Worm (Caenorhabditis elegans): ENCODE measurements around the gene Y57G11A.2.
A peak's percentile ranks its signal among the peaks of the same experiment; 100 is the strongest.

DNA sequence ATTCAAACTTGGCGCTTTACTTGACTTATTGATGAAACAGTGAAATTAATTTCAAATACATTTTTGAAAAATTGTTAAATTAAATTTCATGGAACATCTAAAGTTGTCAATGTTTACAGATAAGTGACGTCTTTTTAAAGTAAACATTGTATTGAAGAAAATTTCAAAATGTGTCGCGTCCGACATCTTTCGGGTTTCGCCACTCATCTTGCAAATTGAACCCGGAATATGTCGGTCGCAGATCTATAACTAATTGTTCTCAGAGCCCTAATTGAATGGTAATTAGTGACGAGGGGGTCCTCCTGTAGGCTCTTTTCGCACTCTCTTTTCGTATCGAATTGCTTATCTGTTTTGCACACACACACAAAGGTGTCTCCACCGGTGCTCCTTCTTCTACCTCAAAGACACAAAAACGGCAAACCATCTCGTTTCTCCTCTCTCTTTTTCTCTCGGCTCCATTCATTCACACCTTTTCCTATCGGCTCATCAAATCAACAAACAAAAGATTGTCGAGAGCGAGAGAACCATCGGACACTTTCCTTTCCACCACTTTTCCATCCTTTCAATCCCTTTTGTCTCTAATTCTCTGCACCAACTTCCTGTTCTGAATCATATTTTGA lies 43.4 kb upstream of the Y57G11A.2 start:
- TF ChIP-seq snpc-4 (GFP tag; optimal IDR thresholded peaks at IDR 0.05) (peak; percentile 34), snpc-4 (tag; optimal IDR thresholded peaks at IDR 0.05) (peak; percentile 8 to 87 (median 44)), pha-4 (tag; optimal IDR thresholded peaks at IDR 0.05) (no peak)

All from whole organism, young adult.